Fruit fly (Drosophila melanogaster) whole organism: ENCODE results near the gene Cmtr1.

Experiments used
- EcR ChIP-seq, 2 experiments: fragments of >200 bp; optimal IDR thresholded peaks; 2 replicates each; lab custom pipeline; 2017; ENCODE audit warnings: missing biosample characterization in 2 of 2, missing genetic modification characterization in 2 of 2, missing genetic modification reagents in 2 of 2
- pan ChIP-seq: fragments of >200 bp; optimal IDR thresholded peaks from 2 replicates; lab custom pipeline; 2017

- TF ChIP-seq EcR (GFP tag; optimal IDR thresholded peaks at IDR 0.05; lab: Kevin White, UChicago) (no peak), pan (no peak)
Measured at dm6 chrX:4116834-4117736, 16.3 kb upstream of the Cmtr1 start, which contains the start of the genes tyf and Tip60.
